Fruit fly (Drosophila melanogaster): Measurements from ENCODE around the gene ko.

The ko gene

DNA sequence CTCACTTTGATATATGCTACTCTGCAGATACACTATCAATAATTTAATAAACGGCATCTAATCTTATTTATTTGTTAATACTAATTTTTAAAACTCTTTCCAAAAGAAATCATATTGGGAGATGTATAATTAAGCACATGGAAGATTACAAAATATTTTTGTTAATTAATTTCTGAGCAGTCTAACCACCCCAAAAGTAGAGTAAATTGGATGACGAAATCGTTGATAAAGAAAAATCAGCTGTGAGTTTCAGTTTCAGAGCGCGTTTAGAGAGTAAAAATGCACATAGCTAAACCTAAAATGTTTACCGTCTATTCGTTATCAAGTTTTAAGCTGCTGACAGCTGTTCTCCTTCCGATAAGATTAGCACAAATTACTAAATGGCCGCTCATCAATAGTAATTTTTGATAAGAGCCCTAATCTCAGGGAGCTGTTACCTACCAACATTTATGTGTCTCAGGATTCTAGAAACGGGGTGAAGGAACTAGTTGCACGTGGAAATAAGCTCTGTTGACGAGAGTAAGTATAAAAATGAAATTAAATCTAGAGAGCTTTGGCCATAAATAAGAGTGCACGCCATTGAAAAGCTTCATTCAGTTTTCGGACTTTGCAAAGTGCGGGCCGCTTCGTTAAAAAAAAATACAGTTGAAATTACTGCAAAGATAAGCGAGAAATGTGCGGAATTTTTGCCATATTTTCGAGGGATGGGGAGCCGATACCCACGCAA, 41.7 kb upstream of the ko start, which contains the start of the genes chb and AsnS (continued):
- peak in 1 of 2 experiments; percentile 93 for TF ChIP-seq bsh (GFP tag; optimal IDR thresholded peaks at IDR 0.05)
- TF ChIP-seq Fer3 (tag; optimal IDR thresholded peaks at IDR 0.05), result peak; percentile 96
- peak; percentile 87 for TF ChIP-seq CG18599 (GFP tag; optimal IDR thresholded peaks at IDR 0.05)
- TF ChIP-seq CG13624 (GFP tag; optimal IDR thresholded peaks at IDR 0.05), result peak; percentile 79
- TF ChIP-seq cg (GFP tag; optimal IDR thresholded peaks at IDR 0.05), result no peak
- TF ChIP-seq CG1024 (GFP tag; IDR thresholded peaks at IDR 0.05), result peak; percentile 81
- peak; percentile 80 for TF ChIP-seq dimm (GFP tag; IDR thresholded peaks at IDR 0.05)
- peak; percentile 92 for TF ChIP-seq Abd-B (GFP tag; optimal IDR thresholded peaks at IDR 0.05)
- peak; percentile 70 for TF ChIP-seq nau (GFP tag; optimal IDR thresholded peaks at IDR 0.05)
- TF ChIP-seq da (GFP tag; optimal IDR thresholded peaks at IDR 0.05), result no peak
- TF ChIP-seq NC2β (GFP tag; optimal IDR thresholded peaks at IDR 0.05), result peak; percentile 28
- TF ChIP-seq CG3726 (GFP tag; IDR thresholded peaks at IDR 0.05), result peak; percentile 81
- TF ChIP-seq Sin3A (optimal IDR thresholded peaks at IDR 0.05), result no peak
- TF ChIP-seq Mad (GFP tag; optimal IDR thresholded peaks at IDR 0.05), result peak; percentile 32
- peak; percentile 44; the same call in 1 of the 2 replicates for TF ChIP-seq dati (GFP tag; IDR thresholded peaks at IDR 0.05)
- TF ChIP-seq Atf-2 (GFP tag; optimal IDR thresholded peaks at IDR 0.05), result peak; percentile 21
- peak; percentile 52 for TF ChIP-seq zfh2 (GFP tag; optimal IDR thresholded peaks at IDR 0.05)
- peak; percentile 91 for TF ChIP-seq Meics (GFP tag; optimal IDR thresholded peaks at IDR 0.05)
- TF ChIP-seq HHEX (GFP tag; optimal IDR thresholded peaks at IDR 0.05), result peak; percentile 83
- TF ChIP-seq kah (GFP tag; optimal IDR thresholded peaks at IDR 0.05), result no peak
- TF ChIP-seq CG34376 (GFP tag; optimal IDR thresholded peaks at IDR 0.05), result peak; percentile 81
- TF ChIP-seq scrt (GFP tag; optimal IDR thresholded peaks at IDR 0.05), result no peak
- TF ChIP-seq ATbp (GFP tag; optimal IDR thresholded peaks at IDR 0.05), result peak; percentile 90
- peak; percentile 89 for TF ChIP-seq CG3281 (GFP tag; optimal IDR thresholded peaks at IDR 0.05)
- peak; percentile 25 for TF ChIP-seq Bdp1 (GFP tag; optimal IDR thresholded peaks at IDR 0.05)
- peak; percentile 39; the same call in 1 of the 2 replicates for TF ChIP-seq ham (GFP tag; IDR thresholded peaks at IDR 0.05)
- TF ChIP-seq shn (GFP tag; optimal IDR thresholded peaks at IDR 0.05), result peak; percentile 59
- TF ChIP-seq fd96Cb (tag; optimal IDR thresholded peaks at IDR 0.05), result peak; percentile 94
- peak; percentile 73 for TF ChIP-seq CG15514 (GFP tag; optimal IDR thresholded peaks at IDR 0.05)
- peak; percentile 86 for TF ChIP-seq gcm (GFP tag; optimal IDR thresholded peaks at IDR 0.05)
- TF ChIP-seq grau (tag; optimal IDR thresholded peaks at IDR 0.05), result peak; percentile 94
- TF ChIP-seq CG1602 (GFP tag; optimal IDR thresholded peaks at IDR 0.05), result peak; percentile 81
- TF ChIP-seq Bgb (GFP tag; IDR thresholded peaks at IDR 0.05; ENCODE audit: partially characterized antibody), result no peak
- peak; percentile 94 for TF ChIP-seq CG12391 (tag; optimal IDR thresholded peaks at IDR 0.05)
- peak; percentile 84 for TF ChIP-seq sim (GFP tag; IDR thresholded peaks at IDR 0.05)
- no peak for TF ChIP-seq mld (GFP tag; IDR thresholded peaks at IDR 0.05; ENCODE audit: partially characterized antibody)
- peak; percentile 88 for TF ChIP-seq CG31441 (GFP tag; IDR thresholded peaks at IDR 0.05)
- no peak for TF ChIP-seq CG34224 (GFP tag; IDR thresholded peaks at IDR 0.05; ENCODE audit: partially characterized antibody)
- TF ChIP-seq mirr (GFP tag; optimal IDR thresholded peaks at IDR 0.05), result peak; percentile 90
- no peak for TF ChIP-seq Kr (GFP tag; optimal IDR thresholded peaks at IDR 0.05)
- peak; percentile 66 for TF ChIP-seq chn (GFP tag; optimal IDR thresholded peaks at IDR 0.05)
- TF ChIP-seq peb (GFP tag; IDR thresholded peaks at IDR 0.05), result peak; percentile 87
- peak; percentile 70 for TF ChIP-seq CG14710 (tag; optimal IDR thresholded peaks at IDR 0.05)
- TF ChIP-seq CG1233 (GFP tag; optimal IDR thresholded peaks at IDR 0.05), result peak; percentile 87
- peak; percentile 87 for TF ChIP-seq CG10654 (GFP tag; optimal IDR thresholded peaks at IDR 0.05)
- TF ChIP-seq crp (GFP tag; optimal IDR thresholded peaks at IDR 0.05), result peak in 1 of 2 experiments; percentile 77
- TF ChIP-seq CG2129 (GFP tag; IDR thresholded peaks at IDR 0.05; ENCODE audit: partially characterized antibody), result no peak
- peak; percentile 90 for TF ChIP-seq Nf-YA (GFP tag; IDR thresholded peaks at IDR 0.05)
- TF ChIP-seq Chrac-16 (GFP tag; optimal IDR thresholded peaks at IDR 0.05), result peak; percentile 80
